Worm (Caenorhabditis elegans): ENCODE data around the gene srlf-1.

DNA sequence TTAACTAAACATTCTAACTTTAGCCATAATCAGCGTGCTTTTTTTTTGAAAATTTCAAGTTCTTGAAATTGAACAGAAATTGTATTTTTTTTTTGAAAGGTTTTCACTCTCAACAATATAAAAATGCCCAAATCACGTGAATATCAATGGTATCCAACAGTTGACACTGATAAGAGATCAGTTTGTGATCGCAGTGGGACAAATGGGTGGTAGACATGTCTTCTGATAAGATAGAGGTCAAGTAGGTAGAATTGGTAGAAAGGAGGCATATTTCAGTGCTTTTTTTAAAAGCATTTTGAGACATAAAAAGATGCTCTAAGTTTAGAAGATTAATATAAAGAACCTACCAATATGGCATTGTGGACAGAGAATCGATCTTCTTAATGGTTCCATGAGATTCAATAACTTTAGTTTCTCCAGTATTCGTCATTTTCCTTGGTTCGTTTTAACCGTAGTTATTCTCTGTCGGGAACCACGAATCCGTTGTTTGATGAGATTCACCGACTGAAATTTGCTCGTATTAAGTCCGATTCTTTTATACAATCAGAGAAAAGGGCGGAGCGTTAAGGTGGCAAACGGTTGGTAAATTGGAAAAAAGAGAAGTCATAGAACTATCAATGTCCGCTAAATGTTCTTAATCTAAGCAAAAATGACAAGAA lies 12.9 kb upstream of the srlf-1 start, which contains the start of gene mthf-1:
- TF ChIP-seq dve-1 (tag; optimal IDR thresholded peaks at IDR 0.05): no peak
- TF ChIP-seq tbx-7 (tag; optimal IDR thresholded peaks at IDR 0.05): no peak
- no peak for TF ChIP-seq nfya-1 (tag; optimal IDR thresholded peaks at IDR 0.05)
- TF ChIP-seq ceh-6 (GFP tag; optimal IDR thresholded peaks at IDR 0.05): no peak
- no peak for TF ChIP-seq nhr-11 (tag; optimal IDR thresholded peaks at IDR 0.05)
- no peak for TF ChIP-seq tbx-2 (tag; optimal IDR thresholded peaks at IDR 0.05)
- TF ChIP-seq K02D7.2 (tag; optimal IDR thresholded peaks at IDR 0.05): no peak
- TF ChIP-seq fkh-10 (GFP tag; optimal IDR thresholded peaks at IDR 0.05): no peak
- no peak for TF ChIP-seq pqm-1 (tag; optimal IDR thresholded peaks at IDR 0.05)
- TF ChIP-seq ceh-48 (tag; optimal IDR thresholded peaks at IDR 0.05): no peak
- TF ChIP-seq unc-55 (GFP tag; optimal IDR thresholded peaks at IDR 0.05): no peak
- no peak for TF ChIP-seq unc-3 (GFP tag; conservative IDR thresholded peaks at IDR 0.05)
- no peak for TF ChIP-seq unc-3 (tag; optimal IDR thresholded peaks at IDR 0.05)
